Worm (Caenorhabditis elegans) whole organism, midembryonic: ENCODE results near the gene str-207.

Experiments used
- cog-1 ChIP-seq: sonication (generic microtip); optimal IDR thresholded peaks from 2 replicates; lab custom pipeline; 2016; ENCODE audit warnings: missing genetic modification characterization, missing compliant biosample characterization
- flt-1 ChIP-seq: fragments of 200-800 bp; sonication (Bioruptor generic); IDR thresholded peaks from 2 replicates; pipeline ENCODE4 v1.3.6; 2022; ENCODE audit warnings: missing genetic modification characterization, missing compliant biosample characterization
- klf-2 ChIP-seq: fragments of 200-800 bp; sonication (Bioruptor generic); conservative IDR thresholded peaks from 2 replicates; pipeline ENCODE4 v1.3.6; 2022; ENCODE audit warnings: missing genetic modification reagents, missing genetic modification characterization, missing compliant biosample characterization
- ref-1 ChIP-seq: fragments of 200-800 bp; sonication (Bioruptor generic); conservative IDR thresholded peaks from 2 replicates; pipeline ENCODE4 v1.3.6; 2022; ENCODE audit warnings: missing genetic modification reagents, missing genetic modification characterization, missing compliant biosample characterization
- tab-1 ChIP-seq: fragments of 200-800 bp; sonication (Bioruptor generic); IDR thresholded peaks from 2 replicates; pipeline ENCODE4 v1.3.6; 2022; ENCODE audit warnings: missing genetic modification characterization, missing compliant biosample characterization
- ztf-23 ChIP-seq: fragments of 200-800 bp; sonication (Bioruptor generic); IDR thresholded peaks from 2 replicates; pipeline ENCODE4 v1.3.6; 2022; ENCODE audit warnings: missing genetic modification reagents, missing genetic modification characterization, missing compliant biosample characterization
- ztf-29 ChIP-seq: fragments of 200-800 bp; sonication (Bioruptor generic); IDR thresholded peaks from 2 replicates; pipeline ENCODE4 v1.3.6; 2022; ENCODE audit warnings: missing genetic modification reagents, missing genetic modification characterization, missing compliant biosample characterization

ce11 chrV:4963606-4964005, 12.1 kb downstream of the str-207 start:
- no peak for TF ChIP-seq tab-1 (GFP tag; lab: Robert Waterston, UW)
- TF ChIP-seq ztf-29 (GFP tag; lab: Robert Waterston, UW), result no peak
- no peak for TF ChIP-seq flt-1 (GFP tag; lab: Robert Waterston, UW)
- no peak for TF ChIP-seq klf-2 (GFP tag; lab: Robert Waterston, UW)
- TF ChIP-seq ztf-23, result no peak
- no peak for TF ChIP-seq ref-1 (GFP tag; lab: Robert Waterston, UW)
- no peak for TF ChIP-seq cog-1 (tag; lab: Kevin White, UChicago)
